Fruit fly (Drosophila melanogaster): Measurements from ENCODE around the gene CG11878.
A peak's percentile ranks its signal among the peaks of the same experiment; 100 is the strongest.

The CG11878 gene

dm6 chr3R:25299507-25299964 is 25.9 kb downstream of the CG11878 start, which contains the start of gene CG31288:
Gene CG31288 (minus strand): TSS chr3R:25299557.
- TF ChIP-seq CG8765 (GFP tag; IDR thresholded peaks at IDR 0.05), result no peak
- TF ChIP-seq Stat92E (GFP tag; optimal IDR thresholded peaks at IDR 0.05), result no peak
- no peak for TF ChIP-seq CG13424 (tag; optimal IDR thresholded peaks at IDR 0.05)
- TF ChIP-seq exex (tag; optimal IDR thresholded peaks at IDR 0.05), result peak; percentile 46
- no peak for TF ChIP-seq Atf3 (GFP tag; optimal IDR thresholded peaks at IDR 0.05)
- no peak for TF ChIP-seq gro (GFP tag; optimal IDR thresholded peaks at IDR 0.05)

dm6 chr3R:25300575-25300974 is 26.9 kb downstream of the CG11878 start, which contains the start of gene CG13659:
Gene CG13659 (plus strand): TSS chr3R:25300891.
- TF ChIP-seq row (GFP tag; IDR thresholded peaks at IDR 0.05) (no peak), Dbx (GFP tag; IDR thresholded peaks at IDR 0.05) (0 out of 3 replicates have a peak, but pooled peaks have one; percentile 28), kah (GFP tag; optimal IDR thresholded peaks at IDR 0.05) (no peak), sim (GFP tag; IDR thresholded peaks at IDR 0.05) (no peak), Sox102F (GFP tag; optimal IDR thresholded peaks at IDR 0.05) (no peak), unc-4 (GFP tag; IDR thresholded peaks at IDR 0.05; ENCODE audit: partially characterized antibody) (no peak), luna (GFP tag; optimal IDR thresholded peaks at IDR 0.05) (no peak), CG2199 (GFP tag; IDR thresholded peaks at IDR 0.05) (no peak), CG11696 (GFP tag; IDR thresholded peaks at IDR 0.05) (no peak), C15 (GFP tag; IDR thresholded peaks at IDR 0.05) (no peak), sug (tag; optimal IDR thresholded peaks at IDR 0.05) (peak; percentile 97), CG31388 (GFP tag; optimal IDR thresholded peaks at IDR 0.05) (no peak), CG13894 (tag; optimal IDR thresholded peaks at IDR 0.05) (peak; percentile 30), gcm2 (GFP tag; optimal IDR thresholded peaks at IDR 0.05) (no peak), CG15269 (tag; optimal IDR thresholded peaks at IDR 0.05) (peak; percentile 41), dmrt11E (tag; optimal IDR thresholded peaks at IDR 0.05) (no peak), kni (GFP tag; optimal IDR thresholded peaks at IDR 0.05) (no peak), chinmo (GFP tag; IDR thresholded peaks at IDR 0.05; ENCODE audit: partially characterized antibody) (peak; percentile 57; the same call in 1 of the 4 replicates), zfh2 (GFP tag; optimal IDR thresholded peaks at IDR 0.05) (no peak), CG12299 (tag; optimal IDR thresholded peaks at IDR 0.05) (no peak), pnt (GFP tag; optimal IDR thresholded peaks at IDR 0.05) (no peak), Adf1 (GFP tag; IDR thresholded peaks at IDR 0.05) (no peak), salm (tag; optimal IDR thresholded peaks at IDR 0.05) (no peak), hkb (optimal IDR thresholded peaks at IDR 0.05) (no peak), hkb (GFP tag; IDR thresholded peaks at IDR 0.05) (peak; percentile 10; the same call in 1 of the 2 replicates), mam (GFP tag; optimal IDR thresholded peaks at IDR 0.05) (no peak), Trl (optimal IDR thresholded peaks at IDR 0.05) (peak in 1 of 2 experiments; percentile 19), Trl (GFP tag; optimal IDR thresholded peaks at IDR 0.05) (no peak), CG16815 (GFP tag; optimal IDR thresholded peaks at IDR 0.05) (no peak), CG8290 (GFP tag; optimal IDR thresholded peaks at IDR 0.05) (no peak), CG8290 (tag; optimal IDR thresholded peaks at IDR 0.05) (peak in 1 of 2 experiments; percentile 4), CG7987 (GFP tag; optimal IDR thresholded peaks at IDR 0.05) (no peak), disco-r (GFP tag; optimal IDR thresholded peaks at IDR 0.05) (no peak), BtbVII (GFP tag; optimal IDR thresholded peaks at IDR 0.05) (no peak), pum (GFP tag; optimal IDR thresholded peaks at IDR 0.05) (no peak), CG4707 (GFP tag; optimal IDR thresholded peaks at IDR 0.05) (no peak), CG11456 (GFP tag; IDR thresholded peaks at IDR 0.05) (no peak), CG4854 (GFP tag; optimal IDR thresholded peaks at IDR 0.05) (no peak), Hr3 (GFP tag; optimal IDR thresholded peaks at IDR 0.05) (no peak), exex (tag; optimal IDR thresholded peaks at IDR 0.05) (peak; percentile 23), croc (GFP tag; conservative IDR thresholded peaks at IDR 0.05) (no peak), CG12769 (tag; optimal IDR thresholded peaks at IDR 0.05) (peak; percentile 61)
